Fruit fly (Drosophila melanogaster): ENCODE measurements around the gene trol.

The trol gene

dm6 chrX:2545328-2545758 lies at the start of gene trol:
Gene trol, minus strand, starts transcription at chrX:2545427.
- TF ChIP-seq CG3065 (GFP tag; optimal IDR thresholded peaks at IDR 0.05) (no peak), CG4854 (GFP tag; optimal IDR thresholded peaks at IDR 0.05) (no peak), kah (GFP tag; optimal IDR thresholded peaks at IDR 0.05) (peak; percentile 27), CG32532 (GFP tag; IDR thresholded peaks at IDR 0.05) (0 out of 2 replicates have a peak, but pooled peaks have one; percentile 18), CG12659 (GFP tag; optimal IDR thresholded peaks at IDR 0.05) (no peak), CG11085 (GFP tag; IDR thresholded peaks at IDR 0.05) (no peak), Max (GFP tag; optimal IDR thresholded peaks at IDR 0.05) (no peak), CG34376 (GFP tag; optimal IDR thresholded peaks at IDR 0.05) (no peak), gt (GFP tag; IDR thresholded peaks at IDR 0.05) (no peak), Ada2b (GFP tag; IDR thresholded peaks at IDR 0.05) (no peak), maf-S (GFP tag; optimal IDR thresholded peaks at IDR 0.05) (no peak), Bdp1 (GFP tag; optimal IDR thresholded peaks at IDR 0.05) (no peak), esg (GFP tag; conservative IDR thresholded peaks at IDR 0.05) (no peak), CG12391 (tag; optimal IDR thresholded peaks at IDR 0.05) (no peak), Side (GFP tag; optimal IDR thresholded peaks at IDR 0.05) (no peak), disco-r (GFP tag; optimal IDR thresholded peaks at IDR 0.05) (no peak), CG34422 (GFP tag; IDR thresholded peaks at IDR 0.05) (0 out of 3 replicates have a peak, but pooled peaks have one; percentile 13), crol (GFP tag; IDR thresholded peaks at IDR 0.05) (peak; percentile 69), lov (optimal IDR thresholded peaks at IDR 0.05) (no peak), lov (GFP tag; IDR thresholded peaks at IDR 0.05) (0 out of 3 replicates have a peak, but pooled peaks have one; percentile 46), ato (GFP tag; IDR thresholded peaks at IDR 0.05; ENCODE audit: partially characterized antibody) (no peak), schlank (tag; optimal IDR thresholded peaks at IDR 0.05) (no peak), chinmo (GFP tag; IDR thresholded peaks at IDR 0.05; ENCODE audit: partially characterized antibody) (peak; percentile 97), slou (GFP tag; optimal IDR thresholded peaks at IDR 0.05) (no peak), lola (GFP tag; optimal IDR thresholded peaks at IDR 0.05) (no peak), Ets97D (GFP tag; optimal IDR thresholded peaks at IDR 0.05) (no peak), sd (tag; optimal IDR thresholded peaks at IDR 0.05) (peak; percentile 45), Deaf1 (tag; optimal IDR thresholded peaks at IDR 0.05) (peak; percentile 98), amos (GFP tag; IDR thresholded peaks at IDR 0.05; ENCODE audit: partially characterized antibody) (peak; percentile 10; the same call in 1 of the 2 replicates), tx (GFP tag; optimal IDR thresholded peaks at IDR 0.05) (no peak), Xrp1 (GFP tag; IDR thresholded peaks at IDR 0.05) (no peak), sc (optimal IDR thresholded peaks at IDR 0.05) (no peak), sc (GFP tag; optimal IDR thresholded peaks at IDR 0.05) (no peak), Vsx1 (GFP tag; optimal IDR thresholded peaks at IDR 0.05) (no peak), HLHmδ (GFP tag; optimal IDR thresholded peaks at IDR 0.05) (peak; percentile 29), Fer1 (GFP tag; optimal IDR thresholded peaks at IDR 0.05) (peak; percentile 36), CG12219 (GFP tag; optimal IDR thresholded peaks at IDR 0.05) (no peak), CG2202 (tag; optimal IDR thresholded peaks at IDR 0.05) (no peak), seq (GFP tag; IDR thresholded peaks at IDR 0.05) (no peak), unc-4 (GFP tag; IDR thresholded peaks at IDR 0.05; ENCODE audit: partially characterized antibody) (no peak), jigr1 (GFP tag; IDR thresholded peaks at IDR 0.05) (no peak), Lpt (GFP tag; optimal IDR thresholded peaks at IDR 0.05) (no peak), CG14441 (GFP tag; IDR thresholded peaks at IDR 0.05) (no peak), ac (GFP tag; optimal IDR thresholded peaks at IDR 0.05) (no peak), sens (GFP tag) (peak; percentile 48), CG17328 (GFP tag; IDR thresholded peaks at IDR 0.05) (no peak), CG7963 (GFP tag; IDR thresholded peaks at IDR 0.05; ENCODE audit: partially characterized antibody) (no peak), Lim3 (GFP tag; IDR thresholded peaks at IDR 0.05) (no peak), zfh1 (GFP tag; IDR thresholded peaks at IDR 0.05) (peak; percentile 25; the same call in 1 of the 3 replicates), CG43689 (GFP tag; IDR thresholded peaks at IDR 0.05) (no peak), CG9876 (GFP tag; optimal IDR thresholded peaks at IDR 0.05) (no peak), Nf-YC (tag; optimal IDR thresholded peaks at IDR 0.05) (peak; percentile 22)
